Worm (Caenorhabditis elegans): ENCODE measurements around the gene hlh-30.

DNA sequence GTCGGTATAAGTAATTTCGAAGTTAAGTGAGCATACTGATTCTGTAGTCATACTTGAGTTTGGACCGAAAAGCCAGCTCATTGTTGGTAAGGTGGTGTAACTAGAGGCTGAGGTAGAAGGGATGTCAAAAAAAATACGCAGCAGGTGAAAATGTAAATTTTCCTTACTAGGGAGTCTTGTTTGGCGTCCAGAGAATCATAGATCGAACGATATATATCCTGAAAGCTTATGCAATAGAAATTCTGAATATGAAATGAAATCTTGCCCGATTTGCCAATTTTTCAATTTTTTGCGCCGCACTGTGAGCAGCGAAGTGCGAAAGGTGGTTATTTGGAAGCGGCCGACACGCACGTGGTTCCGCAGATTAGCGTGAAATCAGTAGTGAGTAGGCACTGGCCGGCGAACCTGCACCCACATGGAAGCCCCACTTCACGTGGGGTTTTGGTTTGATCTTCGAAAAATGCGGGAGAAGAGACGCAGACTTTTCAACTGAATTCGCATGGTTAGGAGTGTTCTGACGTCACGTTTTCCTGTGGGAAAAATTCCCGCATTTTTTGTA lies 56.7 kb downstream of the hlh-30 start, which contains the start of gene srh-220:
- TF ChIP-seq tbx-2 (tag; optimal IDR thresholded peaks at IDR 0.05) (no peak), fax-1 (tag; optimal IDR thresholded peaks at IDR 0.05) (no peak), sdc-2 (tag; optimal IDR thresholded peaks at IDR 0.05) (no peak), C08G9.2 (tag; optimal IDR thresholded peaks at IDR 0.05) (no peak), odd-2 (tag; optimal IDR thresholded peaks at IDR 0.05) (no peak), ahr-1 (tag; optimal IDR thresholded peaks at IDR 0.05) (no peak), ceh-6 (GFP tag; optimal IDR thresholded peaks at IDR 0.05) (no peak), pha-4 (tag; optimal IDR thresholded peaks at IDR 0.05) (no peak)
